Worm (Caenorhabditis elegans) whole organism, L1 larva: ENCODE results near the gene K02E7.12.

Source experiments
- C16A3.4 ChIP-seq: fragments of 150-350 bp; optimal IDR thresholded peaks from 2 replicates; lab custom pipeline; 2014; ENCODE audit warnings: missing biosample characterization, missing genetic modification characterization
- C34B4.2 ChIP-seq: sonication (generic microtip); optimal IDR thresholded peaks from 2 replicates; lab custom pipeline; 2017; ENCODE audit warnings: mild to moderate bottlenecking, missing genetic modification characterization, missing compliant biosample characterization
- F16B12.6 ChIP-seq: fragments of 150-350 bp; optimal IDR thresholded peaks from 2 replicates; lab custom pipeline; 2014; ENCODE audit warnings: missing biosample characterization, missing genetic modification characterization
- Y116A8C.19 ChIP-seq: sonication (generic microtip); optimal IDR thresholded peaks from 2 replicates; lab custom pipeline; 2016; ENCODE audit warnings: missing compliant biosample characterization, missing genetic modification characterization, borderline replicate concordance
- aha-1 ChIP-seq: fragments of 150-350 bp; optimal IDR thresholded peaks from 2 replicates; lab custom pipeline; 2014; ENCODE audit warnings: missing biosample characterization, missing genetic modification characterization
- alr-1 ChIP-seq: fragments of 200-800 bp; sonication (Bioruptor generic); optimal IDR thresholded peaks from 2 replicates; lab custom pipeline; 2018; ENCODE audit warnings: borderline replicate concordance, mild to moderate bottlenecking, missing genetic modification characterization, missing compliant biosample characterization
- ama-1 ChIP-seq: fragments of 150-350 bp; optimal IDR thresholded peaks from 2 replicates; lab custom pipeline; 2014
- ceh-8 ChIP-seq: fragments of 200-800 bp; sonication (Bioruptor generic); optimal IDR thresholded peaks from 2 replicates; lab custom pipeline; 2018; ENCODE audit warnings: mild to moderate bottlenecking, missing genetic modification characterization, moderate library complexity, missing compliant biosample characterization
- ceh-82 ChIP-seq, 3 experiments: fragments of 150-350 bp in 1 of 3; sonication (generic microtip) in 2 of 3; optimal IDR thresholded peaks; 2 replicates each; lab custom pipeline; 2014 to 2017; ENCODE audit warnings: missing biosample characterization in 3 of 3, missing genetic modification characterization in 3 of 3
- efl-1 ChIP-seq, 4 experiments: fragments of 150-350 bp; optimal IDR thresholded peaks in 3 of 4; peaks in 1 of 4; 1 replicate in 1 of 4; 2 replicates in 3 of 4; lab custom pipeline; 2014; ENCODE audit warnings: missing biosample characterization in 2 of 4, missing genetic modification characterization in 2 of 4, missing genetic modification reagents in 2 of 4
- efl-3 ChIP-seq: fragments of 200-800 bp; sonication (Bioruptor generic); optimal IDR thresholded peaks from 2 replicates; lab custom pipeline; 2018; ENCODE audit warnings: mild to moderate bottlenecking, missing genetic modification characterization, missing compliant biosample characterization
- egl-13 ChIP-seq: sonication (generic microtip); optimal IDR thresholded peaks from 2 replicates; lab custom pipeline; 2016; ENCODE audit warnings: missing genotype, missing genetic modification reagents, missing genetic modification characterization, missing compliant biosample characterization
- egl-27 ChIP-seq, 2 experiments: fragments of 150-350 bp in 1 of 2; sonication (generic microtip); optimal IDR thresholded peaks; 3 replicates each; lab custom pipeline; 2017 to 2018; ENCODE audit warnings: missing biosample characterization in 2 of 2, missing genetic modification characterization in 2 of 2, missing genetic modification reagents in 2 of 2
- elt-2 ChIP-seq: sonication (generic microtip); optimal IDR thresholded peaks from 2 replicates; lab custom pipeline; 2016; ENCODE audit warnings: missing genetic modification characterization, mild to moderate bottlenecking, inconsistent platforms, missing compliant biosample characterization, missing genetic modification reagents
- fkh-10 ChIP-seq: sonication (generic microtip); optimal IDR thresholded peaks from 2 replicates; lab custom pipeline; 2017; ENCODE audit warnings: missing biosample characterization, missing genetic modification reagents, missing genetic modification characterization
- fos-1 ChIP-seq: fragments of 150-350 bp; optimal IDR thresholded peaks from 2 replicates; lab custom pipeline; 2014; ENCODE audit warnings: missing biosample characterization, missing genetic modification characterization
- grh-1 ChIP-seq: fragments of 200-800 bp; sonication (Bioruptor generic); IDR thresholded peaks from 2 replicates; pipeline ENCODE4 v1.3.6; 2022; ENCODE audit warnings: missing genetic modification reagents, missing genetic modification characterization, missing compliant biosample characterization
- hlh-17 ChIP-seq: fragments of 200-800 bp; sonication (Bioruptor generic); optimal IDR thresholded peaks from 2 replicates; lab custom pipeline; 2018; ENCODE audit warnings: missing genetic modification characterization, mild to moderate bottlenecking, missing compliant biosample characterization, moderate library complexity, borderline replicate concordance
- isw-1 ChIP-seq: fragments of 200-800 bp; sonication (Bioruptor generic); IDR thresholded peaks from 2 replicates; pipeline ENCODE4 v1.3.6; 2022; ENCODE audit warnings: missing genetic modification characterization, missing compliant biosample characterization
- jun-1 ChIP-seq: fragments of 150-350 bp; optimal IDR thresholded peaks from 2 replicates; lab custom pipeline; 2014; ENCODE audit warnings: missing biosample characterization, missing genetic modification reagents, missing genetic modification characterization
- lin-15B ChIP-seq: fragments of 150-350 bp; sonication (generic microtip); optimal IDR thresholded peaks from 3 replicates; lab custom pipeline; 2014; ENCODE audit warnings: missing biosample characterization, missing genetic modification characterization
- lin-35 ChIP-seq, 2 experiments: fragments of 150-350 bp; optimal IDR thresholded peaks; 2 replicates each; lab custom pipeline; 2014; ENCODE audit warnings: missing biosample characterization in 2 of 2, missing genetic modification characterization in 2 of 2, missing genetic modification reagents in 2 of 2
- lin-39 ChIP-seq: fragments of 150-350 bp; optimal IDR thresholded peaks from 2 replicates; lab custom pipeline; 2014; ENCODE audit warnings: missing biosample characterization, missing genetic modification reagents, missing genetic modification characterization
- lsy-2 ChIP-seq, 2 experiments: fragments of 150-350 bp; optimal IDR thresholded peaks; 2 replicates each; lab custom pipeline; 2014; ENCODE audit warnings: missing biosample characterization in 2 of 2, missing genetic modification characterization in 2 of 2
- mab-9 ChIP-seq: fragments of 200-800 bp; sonication (Bioruptor generic); IDR thresholded peaks from 2 replicates; pipeline ENCODE4 v1.3.6; 2022; ENCODE audit warnings: missing genetic modification reagents, missing genetic modification characterization, missing compliant biosample characterization
- mef-2 ChIP-seq: fragments of 150-350 bp; optimal IDR thresholded peaks from 2 replicates; lab custom pipeline; 2014; ENCODE audit warnings: missing biosample characterization, missing genetic modification characterization
- mep-1 ChIP-seq: fragments of 150-350 bp; optimal IDR thresholded peaks from 2 replicates; lab custom pipeline; 2014; ENCODE audit warnings: missing biosample characterization, missing genetic modification characterization
- nhr-11 ChIP-seq: fragments of 150-350 bp; optimal IDR thresholded peaks from 2 replicates; lab custom pipeline; 2014; ENCODE audit warnings: missing biosample characterization, missing genetic modification characterization
- nhr-19 ChIP-seq: fragments of 200-800 bp; sonication (Bioruptor generic); conservative IDR thresholded peaks from 2 replicates; pipeline ENCODE4 v1.3.6; 2022; ENCODE audit warnings: missing genetic modification characterization, missing compliant biosample characterization
- nhr-20 ChIP-seq: sonication (generic microtip); optimal IDR thresholded peaks from 2 replicates; lab custom pipeline; 2016; ENCODE audit warnings: mild to moderate bottlenecking, missing genetic modification characterization, missing compliant biosample characterization
- nhr-28 ChIP-seq: fragments of 150-350 bp; optimal IDR thresholded peaks from 2 replicates; lab custom pipeline; 2014; ENCODE audit warnings: missing biosample characterization, missing genetic modification characterization
- nhr-47 ChIP-seq: sonication (generic microtip); optimal IDR thresholded peaks from 2 replicates; lab custom pipeline; 2016; ENCODE audit warnings: mild to moderate bottlenecking, missing genetic modification characterization, moderate library complexity, missing compliant biosample characterization
- nhr-71 ChIP-seq: sonication (generic microtip); optimal IDR thresholded peaks from 2 replicates; lab custom pipeline; 2016; ENCODE audit warnings: mild to moderate bottlenecking, missing genetic modification characterization, moderate library complexity, missing compliant biosample characterization
- nhr-76 ChIP-seq: sonication (generic microtip); optimal IDR thresholded peaks from 2 replicates; lab custom pipeline; 2017; ENCODE audit warnings: missing biosample characterization, missing genetic modification characterization
- nhr-85 ChIP-seq: sonication (generic microtip); peaks from one replicate; lab custom pipeline; 2016; ENCODE audit warnings: missing genetic modification characterization, inconsistent platforms, missing compliant biosample characterization
- pag-3 ChIP-seq: sonication (generic microtip); optimal IDR thresholded peaks from 2 replicates; lab custom pipeline; 2017; ENCODE audit warnings: missing genetic modification characterization, mild to moderate bottlenecking, missing compliant biosample characterization, antibody characterized with exemption, borderline replicate concordance; ENCODE audit not compliant: insufficient read depth
- pqm-1 ChIP-seq: sonication (generic microtip); optimal IDR thresholded peaks from 3 replicates; lab custom pipeline; 2017; ENCODE audit warnings: missing biosample characterization, missing genetic modification characterization
- snu-23 ChIP-seq: sonication (generic microtip); optimal IDR thresholded peaks from 2 replicates; lab custom pipeline; 2016; ENCODE audit warnings: missing genetic modification characterization, missing compliant biosample characterization
- unc-130 ChIP-seq: fragments of 150-350 bp; optimal IDR thresholded peaks from 2 replicates; lab custom pipeline; 2017; ENCODE audit warnings: missing biosample characterization, missing genetic modification characterization, inconsistent platforms
- unc-30 ChIP-seq: sonication (generic microtip); optimal IDR thresholded peaks from 2 replicates; lab custom pipeline; 2017; ENCODE audit warnings: missing biosample characterization, missing genetic modification characterization
- unc-62 ChIP-seq: fragments of 150-350 bp; optimal IDR thresholded peaks from 2 replicates; lab custom pipeline; 2014; ENCODE audit warnings: missing biosample characterization, missing genetic modification reagents, missing genetic modification characterization
- ztf-11 ChIP-seq, 2 experiments: sonication (generic microtip); optimal IDR thresholded peaks; 2 replicates each; lab custom pipeline; 2016 to 2017; ENCODE audit warnings: missing genetic modification characterization in 2 of 2, missing biosample characterization in 1 of 2, missing compliant biosample characterization in 1 of 2

The K02E7.12 gene

ce11 chrII:1091706-1092105 lies 20.7 kb downstream of the K02E7.12 start, which contains the start of gene snf-3:
snf-3 (plus strand) TSS chrII:1092006.
- no peak for TF ChIP-seq nhr-19 (GFP tag; lab: Robert Waterston, UW)
- TF ChIP-seq aha-1, result no peak
- TF ChIP-seq nhr-71 (tag; lab: Kevin White, UChicago), result no peak
- TF ChIP-seq F16B12.6 (tag; lab: Kevin White, UChicago), result no peak
- no peak for TF ChIP-seq isw-1 (GFP tag; lab: Robert Waterston, UW)
- TF ChIP-seq egl-13, result no peak
- no peak for TF ChIP-seq snu-23 (GFP tag; lab: Kevin White, UChicago)
- TF ChIP-seq pag-3 (tag; lab: Kevin White, UChicago), result no peak
- TF ChIP-seq nhr-47 (tag; lab: Kevin White, UChicago), result no peak
- TF ChIP-seq efl-3 (GFP tag; lab: Kevin White, UChicago), result no peak
- TF ChIP-seq Y116A8C.19, result no peak
- TF ChIP-seq grh-1 (GFP tag; lab: Robert Waterston, UW), result no peak
- TF ChIP-seq, all 84 proteins: peak for 0

ce11 chrII:1100719-1101118 lies 29.7 kb downstream of the K02E7.12 start, which contains the start of gene pho-14:
pho-14 (minus strand) TSS chrII:1100819.
- TF ChIP-seq ceh-8 (GFP tag; lab: Kevin White, UChicago) (no peak), nhr-85 (tag; lab: Kevin White, UChicago) (no peak), ceh-82 (tag; optimal IDR thresholded peaks at IDR 0.05; lab: Kevin White, UChicago) (no peak), mef-2 (tag; lab: Kevin White, UChicago) (no peak), C34B4.2 (tag; lab: Kevin White, UChicago) (no peak), unc-30 (tag; lab: Kevin White, UChicago) (no peak), unc-62 (GFP tag; lab: Kevin White, UChicago) (no peak), jun-1 (tag; lab: Kevin White, UChicago) (no peak), nhr-71 (tag; lab: Kevin White, UChicago) (no peak), C16A3.4 (tag; lab: Kevin White, UChicago) (no peak), ztf-11 (tag; optimal IDR thresholded peaks at IDR 0.05; lab: Kevin White, UChicago) (no peak)
- TF ChIP-seq, all 84 proteins: peak for 0

DNA sequence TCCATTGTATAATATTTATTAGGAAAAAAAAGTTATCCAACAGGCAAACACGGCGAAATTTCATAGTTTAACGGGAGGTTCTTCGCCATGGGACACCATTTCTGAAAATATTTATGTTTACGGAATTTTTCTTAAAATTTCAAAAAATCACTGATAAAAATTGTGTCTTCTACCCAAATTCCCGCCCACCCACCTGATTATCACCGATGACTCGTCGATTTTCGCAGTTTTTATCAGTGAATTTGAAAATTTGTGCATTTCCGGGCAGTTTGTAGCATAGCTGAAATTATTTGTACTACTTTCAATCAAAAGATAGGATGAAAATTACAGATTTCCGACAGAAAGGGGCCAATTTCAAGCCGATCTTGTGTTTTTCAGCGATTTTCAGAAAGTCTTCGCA lies 30.4 kb downstream of the K02E7.12 start:
- no peak for TF ChIP-seq lin-39
- TF ChIP-seq jun-1 (tag; lab: Kevin White, UChicago), result peak; percentile 12
- peak; percentile 94 for TF ChIP-seq elt-2 (tag; lab: Kevin White, UChicago)
- TF ChIP-seq egl-27 (tag; optimal IDR thresholded peaks at IDR 0.05; lab: Kevin White, UChicago), result no peak
- no peak for TF ChIP-seq efl-1 (optimal IDR thresholded peaks at IDR 0.05; lab: Kevin White, UChicago)
- TF ChIP-seq efl-1 (GFP tag; optimal IDR thresholded peaks at IDR 0.05 in 1 of 2; lab: Kevin White, UChicago), result peak in 1 of 2 experiments; percentile 56
- TF ChIP-seq lin-35 (GFP tag; optimal IDR thresholded peaks at IDR 0.05; lab: Kevin White, UChicago), result no peak
- peak; percentile 33 for TF ChIP-seq pqm-1 (tag; lab: Kevin White, UChicago)

ce11 chrII:1102209-1102608 lies 31.2 kb downstream of the K02E7.12 start:
- TF ChIP-seq egl-13 (no peak), lin-39 (no peak), grh-1 (GFP tag; lab: Robert Waterston, UW) (no peak), hlh-17 (GFP tag; lab: Kevin White, UChicago) (no peak), nhr-11 (tag; lab: Kevin White, UChicago) (no peak), unc-30 (tag; lab: Kevin White, UChicago) (no peak), lsy-2 (tag; optimal IDR thresholded peaks at IDR 0.05; lab: Kevin White, UChicago) (no peak)

- TF ChIP-seq unc-130, result no peak
- no peak for TF ChIP-seq nhr-47 (tag; lab: Kevin White, UChicago)
- no peak for TF ChIP-seq nhr-76 (tag; lab: Kevin White, UChicago)
- TF ChIP-seq egl-27 (tag; optimal IDR thresholded peaks at IDR 0.05; lab: Kevin White, UChicago), result no peak
- TF ChIP-seq ceh-82 (tag; optimal IDR thresholded peaks at IDR 0.05; lab: Kevin White, UChicago), result no peak
- TF ChIP-seq nhr-28 (tag; lab: Kevin White, UChicago), result no peak
- TF ChIP-seq fos-1 (tag; lab: Kevin White, UChicago), result no peak
- TF ChIP-seq lin-15B (tag; lab: Kevin White, UChicago), result no peak
- peak; percentile 43 for TF ChIP-seq nhr-20 (tag; lab: Kevin White, UChicago)
- no peak for TF ChIP-seq unc-62 (GFP tag; lab: Kevin White, UChicago)
- TF ChIP-seq mep-1 (tag; lab: Kevin White, UChicago), result no peak
- no peak for TF ChIP-seq mab-9 (GFP tag; lab: Robert Waterston, UW)
- no peak for TF ChIP-seq ama-1
- no peak for TF ChIP-seq Y116A8C.19
- no peak for TF ChIP-seq alr-1
- peak in 1 of 2 experiments; percentile 18 for TF ChIP-seq lsy-2 (tag; optimal IDR thresholded peaks at IDR 0.05; lab: Kevin White, UChicago)
- TF ChIP-seq pqm-1 (tag; lab: Kevin White, UChicago), result peak; percentile 99
- no peak for TF ChIP-seq mef-2 (tag; lab: Kevin White, UChicago)
- TF ChIP-seq fkh-10, result no peak
Measured at ce11 chrII:1103484-1104100, 32.6 kb downstream of the K02E7.12 start.
